Fruit fly (Drosophila melanogaster) whole organism, embryonic: Measurements from ENCODE around the gene Rpp14b.
A peak's percentile ranks its signal among the peaks of the same experiment; 100 is the strongest.

Experiments used
- CG12155 ChIP-seq: fragments of 200-800 bp; sonication (Bioruptor generic); optimal IDR thresholded peaks from 3 replicates; lab custom pipeline; 2016; ENCODE audit warnings: missing biosample characterization, missing genetic modification characterization
- CG12236 ChIP-seq: fragments of 200-800 bp; sonication (Bioruptor generic); optimal IDR thresholded peaks from 2 replicates; lab custom pipeline; 2016; ENCODE audit warnings: missing biosample characterization, missing genetic modification characterization
- CG13775 ChIP-seq: fragments of 200-800 bp; sonication (Bioruptor generic); optimal IDR thresholded peaks from 3 replicates; lab custom pipeline; 2017; ENCODE audit warnings: missing biosample characterization, mild to moderate bottlenecking, missing genetic modification characterization
- CG16779 ChIP-seq: fragments of 200-800 bp; sonication (Bioruptor generic); IDR thresholded peaks from 2 replicates; pipeline ENCODE4 v1.3.6; 2022; ENCODE audit warnings: missing biosample characterization, missing genetic modification characterization
- CG1832 ChIP-seq: fragments of 200-800 bp; sonication (Bioruptor generic); optimal IDR thresholded peaks from 2 replicates; lab custom pipeline; 2017; ENCODE audit warnings: missing biosample characterization, mild to moderate bottlenecking, missing genetic modification characterization, inconsistent platforms
- CG30020 ChIP-seq: fragments of 200-800 bp; optimal IDR thresholded peaks from 2 replicates; lab custom pipeline; 2019; ENCODE audit warnings: missing biosample characterization, mild to moderate bottlenecking, missing genetic modification characterization, moderate library complexity
- CG3065 ChIP-seq: fragments of 200-800 bp; sonication (Bioruptor generic); optimal IDR thresholded peaks from 2 replicates; lab custom pipeline; 2016; ENCODE audit warnings: missing biosample characterization, missing genetic modification characterization
- CG31365 ChIP-seq: fragments of 200-800 bp; sonication (Bioruptor generic); optimal IDR thresholded peaks from 2 replicates; lab custom pipeline; 2018; ENCODE audit warnings: missing biosample characterization, mild to moderate bottlenecking, missing genetic modification characterization
- CG6683 ChIP-seq: fragments of 200-800 bp; sonication (Bioruptor generic); optimal IDR thresholded peaks from 2 replicates; lab custom pipeline; 2017; ENCODE audit warnings: missing biosample characterization, mild to moderate bottlenecking, missing genetic modification characterization, missing genetic modification reagents
- CG6791 ChIP-seq: fragments of 200-800 bp; sonication (Bioruptor generic); IDR thresholded peaks from 3 replicates; pipeline ENCODE4 v1.3.6; 2022; ENCODE audit warnings: missing biosample characterization, missing genetic modification characterization; ENCODE audit not compliant: partially characterized antibody
- CG7271 ChIP-seq: fragments of 200-800 bp; sonication (Bioruptor generic); optimal IDR thresholded peaks from 2 replicates; lab custom pipeline; 2018; ENCODE audit warnings: missing biosample characterization, mild to moderate bottlenecking, missing genetic modification characterization, moderate library complexity
- CG8765 ChIP-seq: fragments of 200-800 bp; sonication (Bioruptor generic); IDR thresholded peaks from 2 replicates; pipeline ENCODE4 v1.3.6; 2022; ENCODE audit warnings: missing biosample characterization, missing genetic modification characterization
- CrebB ChIP-seq: fragments of 200-800 bp; sonication (Bioruptor generic); optimal IDR thresholded peaks from 3 replicates; lab custom pipeline; 2018; ENCODE audit warnings: missing biosample characterization, mild to moderate bottlenecking, missing genetic modification characterization
- Dad ChIP-seq: fragments of 200-800 bp; sonication (Bioruptor generic); optimal IDR thresholded peaks from 3 replicates; lab custom pipeline; 2016; ENCODE audit warnings: missing biosample characterization, missing genetic modification characterization
- Doc3 ChIP-seq: fragments of 200-800 bp; sonication (Bioruptor generic); IDR thresholded peaks from 3 replicates; pipeline ENCODE4 v1.3.6; 2022; ENCODE audit warnings: missing biosample characterization, missing genetic modification characterization; ENCODE audit not compliant: partially characterized antibody
- HLH3B ChIP-seq: fragments of 200-800 bp; sonication (Bioruptor generic); IDR thresholded peaks from 2 replicates; pipeline ENCODE4 v1.3.6; 2022; ENCODE audit warnings: missing biosample characterization, missing genetic modification characterization
- Hmr ChIP-seq: fragments of 200-800 bp; sonication (Bioruptor generic); optimal IDR thresholded peaks from 3 replicates; lab custom pipeline; 2017; ENCODE audit warnings: mild to moderate bottlenecking, missing biosample characterization, missing genetic modification reagents, missing genetic modification characterization
- Kr ChIP-seq: fragments of 200-800 bp; sonication (Bioruptor generic); optimal IDR thresholded peaks from 2 replicates; lab custom pipeline; 2017; ENCODE audit warnings: missing biosample characterization, mild to moderate bottlenecking, missing genetic modification characterization
- Mes4 ChIP-seq: fragments of 200-800 bp; sonication (Bioruptor generic); optimal IDR thresholded peaks from 2 replicates; lab custom pipeline; 2016; ENCODE audit warnings: missing biosample characterization, missing genetic modification characterization
- NK7.1 ChIP-seq: fragments of 200-800 bp; sonication (Bioruptor generic); optimal IDR thresholded peaks from 3 replicates; lab custom pipeline; 2016; ENCODE audit warnings: missing biosample characterization, missing genetic modification characterization
- Oaz ChIP-seq: fragments of 200-800 bp; sonication (Bioruptor generic); IDR thresholded peaks from 2 replicates; pipeline ENCODE4 v1.3.6; 2022; ENCODE audit warnings: missing biosample characterization, missing genetic modification characterization
- Rfx ChIP-seq: fragments of 200-800 bp; sonication (Bioruptor generic); IDR thresholded peaks from 2 replicates; pipeline ENCODE4 v1.3.6; 2022; ENCODE audit warnings: missing biosample characterization, missing genetic modification characterization
- Side ChIP-seq: fragments of 200-800 bp; sonication (Bioruptor generic); optimal IDR thresholded peaks from 2 replicates; lab custom pipeline; 2016; ENCODE audit warnings: missing biosample characterization, missing genetic modification characterization
- Usf ChIP-seq: fragments of 200-800 bp; sonication (Bioruptor generic); optimal IDR thresholded peaks from 2 replicates; lab custom pipeline; 2017; ENCODE audit warnings: missing genotype, missing biosample characterization, missing genetic modification characterization
- ac ChIP-seq: fragments of 200-800 bp; sonication (Bioruptor generic); optimal IDR thresholded peaks from 3 replicates; lab custom pipeline; 2017; ENCODE audit warnings: missing biosample characterization, mild to moderate bottlenecking, missing genetic modification characterization
- ase ChIP-seq: fragments of 200-800 bp; sonication (Bioruptor generic); IDR thresholded peaks from 3 replicates; pipeline ENCODE4 v1.3.6; 2022; ENCODE audit warnings: missing biosample characterization, missing genetic modification characterization
- btn ChIP-seq: fragments of 200-800 bp; sonication (Bioruptor generic); optimal IDR thresholded peaks from 2 replicates; lab custom pipeline; 2016; ENCODE audit warnings: missing biosample characterization, missing genetic modification characterization
- cg ChIP-seq: fragments of 200-800 bp; sonication (Bioruptor generic); optimal IDR thresholded peaks from 3 replicates; lab custom pipeline; 2019; ENCODE audit warnings: missing biosample characterization, mild to moderate bottlenecking, missing genetic modification characterization, moderate library complexity
- chinmo ChIP-seq: fragments of 200-800 bp; sonication (Bioruptor generic); IDR thresholded peaks from 4 replicates; pipeline ENCODE4 v1.3.6; 2022; ENCODE audit warnings: missing biosample characterization, missing genetic modification characterization; ENCODE audit not compliant: partially characterized antibody
- ci ChIP-seq: fragments of 200-800 bp; sonication (Bioruptor generic); IDR thresholded peaks from 3 replicates; pipeline ENCODE4 v1.3.6; 2022; ENCODE audit warnings: missing biosample characterization, missing genetic modification characterization
- croc ChIP-seq: fragments of 200-800 bp; sonication (Bioruptor generic); conservative IDR thresholded peaks from 3 replicates; pipeline ENCODE4 v1.3.6; 2022; ENCODE audit warnings: missing biosample characterization, missing genetic modification characterization
- danr ChIP-seq: fragments of 200-800 bp; sonication (Bioruptor generic); IDR thresholded peaks from 2 replicates; pipeline ENCODE4 v1.3.6; 2022; ENCODE audit warnings: missing biosample characterization, missing genetic modification characterization
- dimm ChIP-seq: fragments of 200-800 bp; sonication (Bioruptor generic); IDR thresholded peaks from 2 replicates; pipeline ENCODE4 v1.3.6; 2022; ENCODE audit warnings: missing biosample characterization, missing genetic modification characterization
- ems ChIP-seq: fragments of 200-800 bp; sonication (Bioruptor generic); optimal IDR thresholded peaks from 3 replicates; lab custom pipeline; 2016; ENCODE audit warnings: missing biosample characterization, missing genetic modification characterization
- en ChIP-seq: fragments of 200-800 bp; sonication (Bioruptor generic); optimal IDR thresholded peaks from 2 replicates; lab custom pipeline; 2016; ENCODE audit warnings: missing biosample characterization, missing genetic modification characterization
- gem ChIP-seq: fragments of 200-800 bp; sonication (Bioruptor generic); optimal IDR thresholded peaks from 2 replicates; lab custom pipeline; 2019; ENCODE audit warnings: missing biosample characterization, mild to moderate bottlenecking, missing genetic modification characterization, moderate library complexity
- gfzf ChIP-seq: fragments of 200-800 bp; sonication (Bioruptor generic); optimal IDR thresholded peaks from 2 replicates; lab custom pipeline; 2016; ENCODE audit warnings: missing biosample characterization, mild to moderate bottlenecking, missing genetic modification characterization, moderate library complexity
- jing ChIP-seq: fragments of 200-800 bp; sonication (Bioruptor generic); optimal IDR thresholded peaks from 2 replicates; lab custom pipeline; 2018; ENCODE audit warnings: missing biosample characterization, mild to moderate bottlenecking, missing genetic modification characterization
- org-1 ChIP-seq: fragments of 200-800 bp; sonication (Bioruptor generic); optimal IDR thresholded peaks from 2 replicates; lab custom pipeline; 2017; ENCODE audit warnings: missing biosample characterization, missing genetic modification characterization
- otp ChIP-seq: fragments of 200-800 bp; sonication (Bioruptor generic); IDR thresholded peaks from 3 replicates; pipeline ENCODE4, ENCODE4 v1.3.6; 2022; ENCODE audit warnings: missing biosample characterization, missing genetic modification characterization
- pnt ChIP-seq: fragments of 200-800 bp; sonication (Bioruptor generic); optimal IDR thresholded peaks from 3 replicates; lab custom pipeline; 2016; ENCODE audit warnings: missing biosample characterization, missing genetic modification characterization
- psq ChIP-seq: fragments of 200-800 bp; sonication (Bioruptor generic); optimal IDR thresholded peaks from 2 replicates; lab custom pipeline; 2017; ENCODE audit warnings: missing biosample characterization, missing genetic modification characterization
- pum ChIP-seq: fragments of 200-800 bp; sonication (Bioruptor generic); optimal IDR thresholded peaks from 2 replicates; lab custom pipeline; 2016; ENCODE audit warnings: missing biosample characterization, missing genetic modification characterization
- ro ChIP-seq: fragments of 200-800 bp; sonication (Bioruptor generic); IDR thresholded peaks from 2 replicates; pipeline ENCODE4 v1.3.6; 2022; ENCODE audit warnings: missing biosample characterization, missing genetic modification characterization
- row ChIP-seq: fragments of 200-800 bp; sonication (Bioruptor generic); IDR thresholded peaks from 3 replicates; pipeline ENCODE4 v1.3.6; 2022; ENCODE audit warnings: missing biosample characterization, missing genetic modification characterization
- scrt ChIP-seq: fragments of 200-800 bp; sonication (Bioruptor generic); optimal IDR thresholded peaks from 2 replicates; lab custom pipeline; 2018; ENCODE audit warnings: missing biosample characterization, mild to moderate bottlenecking, missing genetic modification characterization, moderate library complexity
- sens-2 ChIP-seq: fragments of 200-800 bp; sonication (Bioruptor generic); IDR thresholded peaks from 2 replicates; pipeline ENCODE4 v1.3.6; 2022; ENCODE audit warnings: missing biosample characterization, missing genetic modification characterization
- trem ChIP-seq: fragments of 200-800 bp; optimal IDR thresholded peaks from 3 replicates; lab custom pipeline; 2019; ENCODE audit warnings: missing biosample characterization, mild to moderate bottlenecking, missing genetic modification characterization, moderate library complexity
- ttk ChIP-seq: fragments of 200-800 bp; sonication (Bioruptor generic); IDR thresholded peaks from 2 replicates; pipeline ENCODE4 v2.1.2; 2022; ENCODE audit warnings: missing biosample characterization, missing genetic modification characterization
- wdn ChIP-seq: fragments of 200-800 bp; sonication (Bioruptor generic); IDR thresholded peaks from 2 replicates; pipeline ENCODE4 v1.3.6; 2022; ENCODE audit warnings: missing biosample characterization, missing genetic modification characterization

The Rpp14b gene

DNA sequence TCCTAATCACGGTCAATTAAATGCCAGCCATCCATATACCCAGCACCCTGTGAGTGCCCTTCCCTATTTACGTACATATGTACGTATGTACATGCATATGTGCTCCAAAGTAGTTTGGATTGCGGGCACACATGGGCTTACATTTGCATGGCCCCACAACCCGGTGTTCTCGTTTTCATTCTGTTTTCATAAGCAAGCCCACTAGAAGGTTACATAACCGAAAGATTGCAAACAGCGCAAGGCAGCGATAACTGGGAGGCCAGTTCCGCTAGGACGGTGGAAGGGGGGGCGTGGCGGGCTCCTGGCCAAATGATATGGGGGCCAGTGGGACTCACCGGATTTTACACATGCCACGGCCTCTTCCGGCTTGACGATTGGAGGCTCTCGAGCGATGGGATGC is 41.3 kb upstream of the Rpp14b start (continued):
- TF ChIP-seq ci (GFP tag; lab: Robert Waterston, UW) (peak; percentile 21; the same call in 1 of the 3 replicates), scrt (GFP tag; lab: Kevin White, UChicago) (no peak), CG6791 (GFP tag; lab: Robert Waterston, UW) (0 out of 3 replicates have a peak, but pooled peaks have one; percentile 8)
- TF ChIP-seq, all 482 proteins: peak for 4

DNA sequence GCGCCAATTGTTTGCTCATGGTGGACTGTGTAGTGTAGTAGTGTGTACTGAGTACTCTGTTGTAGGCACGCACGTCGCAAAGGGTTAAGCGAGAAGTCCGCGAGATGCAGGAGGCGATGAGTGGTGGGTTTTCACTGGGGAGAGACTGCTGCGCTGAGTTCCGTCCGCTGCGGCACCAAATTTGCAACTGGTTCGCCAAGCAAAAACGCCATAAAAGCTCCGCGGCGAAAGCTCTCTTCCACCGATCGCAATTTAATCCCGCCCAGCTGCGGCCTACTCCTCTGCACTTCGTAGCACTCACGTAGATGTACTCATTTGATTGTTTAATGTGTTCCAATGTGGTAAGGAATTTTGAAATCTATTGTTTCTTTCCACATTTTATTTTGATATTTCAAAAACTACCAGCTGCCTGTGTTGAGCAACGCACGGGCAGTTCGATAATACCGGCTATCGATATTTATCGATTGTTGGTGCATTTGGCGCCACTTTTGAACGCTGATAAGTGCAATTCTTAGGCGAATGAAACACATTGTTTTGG is 40.7 kb upstream of the Rpp14b start, which contains the start of gene CG7920:
CG7920 (minus strand) TSS at position 308 of the 538 bp plus-strand sequence.
- TF ChIP-seq CG13775 (GFP tag; lab: Kevin White, UChicago) (no peak), Oaz (GFP tag; lab: Robert Waterston, UW) (no peak), Usf (GFP tag; lab: Kevin White, UChicago) (no peak), Mes4 (GFP tag; lab: Kevin White, UChicago) (no peak), psq (no peak), cg (no peak), Dad (GFP tag; lab: Kevin White, UChicago) (no peak), CG3065 (GFP tag; lab: Kevin White, UChicago) (no peak), jing (no peak), org-1 (GFP tag; lab: Kevin White, UChicago) (no peak), CG7271 (tag; lab: Kevin White, UChicago) (no peak), pum (no peak), CG1832 (GFP tag; lab: Kevin White, UChicago) (no peak), dimm (GFP tag; lab: Robert Waterston, UW) (no peak; the same call in 1 of the 2 replicates), gfzf (GFP tag; lab: Kevin White, UChicago) (peak; percentile 48), CG6683 (GFP tag; lab: Kevin White, UChicago) (no peak), CG12236 (no peak), otp (no peak), CG16779 (GFP tag; lab: Robert Waterston, UW) (no peak), HLH3B (GFP tag; lab: Robert Waterston, UW) (no peak), ase (GFP tag; lab: Robert Waterston, UW) (no peak), danr (GFP tag; lab: Robert Waterston, UW) (no peak), chinmo (GFP tag; lab: Robert Waterston, UW) (peak; percentile 76; the same call in 2 of the 4 replicates), Rfx (GFP tag; lab: Robert Waterston, UW) (no peak), croc (GFP tag; lab: Robert Waterston, UW) (no peak), CrebB (peak; percentile 41), ttk (no peak), ro (GFP tag; lab: Robert Waterston, UW) (no peak), ac (GFP tag; lab: Kevin White, UChicago) (no peak), CG31365 (tag; lab: Kevin White, UChicago) (no peak), Hmr (GFP tag; lab: Kevin White, UChicago) (peak; percentile 69), Side (no peak), CG8765 (GFP tag; lab: Robert Waterston, UW) (no peak), trem (tag; lab: Kevin White, UChicago) (peak; percentile 60), btn (GFP tag; lab: Kevin White, UChicago) (no peak), sens-2 (GFP tag; lab: Robert Waterston, UW) (no peak), pnt (no peak), row (GFP tag; lab: Robert Waterston, UW) (no peak), gem (tag; lab: Kevin White, UChicago) (no peak), CG12155 (GFP tag; lab: Kevin White, UChicago) (no peak), CG30020 (tag; lab: Kevin White, UChicago) (no peak), NK7.1 (GFP tag; lab: Kevin White, UChicago) (no peak), Kr (peak; percentile 60), en (GFP tag; lab: Kevin White, UChicago) (no peak), Doc3 (GFP tag; lab: Robert Waterston, UW) (peak; percentile 81), ems (GFP tag; lab: Kevin White, UChicago) (peak; percentile 48), wdn (GFP tag; lab: Robert Waterston, UW) (no peak)
